Fruit fly (Drosophila melanogaster): Measurements from ENCODE around the gene CG5653.

Gene CG5653

dm6 chr3L:8996173-8996767 is 30.1 kb upstream of the CG5653 start (continued):
- TF ChIP-seq vfl (GFP tag; optimal IDR thresholded peaks at IDR 0.05) (no peak), bbx (GFP tag; IDR thresholded peaks at IDR 0.05; ENCODE audit: partially characterized antibody) (no peak), CG9932 (GFP tag; IDR thresholded peaks at IDR 0.05) (peak; percentile 58), Usf (GFP tag; optimal IDR thresholded peaks at IDR 0.05) (peak; percentile 3), psq (GFP tag; optimal IDR thresholded peaks at IDR 0.05) (no peak), CG14441 (GFP tag; IDR thresholded peaks at IDR 0.05) (peak; percentile 74), Hmr (GFP tag; optimal IDR thresholded peaks at IDR 0.05) (no peak), jigr1 (GFP tag; IDR thresholded peaks at IDR 0.05) (no peak), Hr3 (GFP tag; optimal IDR thresholded peaks at IDR 0.05) (peak; percentile 48), Lpt (GFP tag; optimal IDR thresholded peaks at IDR 0.05) (no peak), D19A (tag; optimal IDR thresholded peaks at IDR 0.05) (peak; percentile 50), TFAM (GFP tag; optimal IDR thresholded peaks at IDR 0.05) (no peak), en (GFP tag; optimal IDR thresholded peaks at IDR 0.05) (no peak), dimm (GFP tag; IDR thresholded peaks at IDR 0.05) (peak; percentile 51; the same call in 1 of the 2 replicates), mld (GFP tag; IDR thresholded peaks at IDR 0.05; ENCODE audit: partially characterized antibody) (no peak), Oaz (GFP tag; IDR thresholded peaks at IDR 0.05) (no peak), crc (GFP tag; optimal IDR thresholded peaks at IDR 0.05) (no peak), btn (GFP tag; optimal IDR thresholded peaks at IDR 0.05) (no peak), slou (GFP tag; optimal IDR thresholded peaks at IDR 0.05) (no peak), CG2129 (GFP tag; IDR thresholded peaks at IDR 0.05; ENCODE audit: partially characterized antibody) (no peak), gsb (GFP tag; IDR thresholded peaks at IDR 0.05) (no peak), CG13894 (tag; optimal IDR thresholded peaks at IDR 0.05) (no peak), tgo (GFP tag; IDR thresholded peaks at IDR 0.05) (peak; percentile 61; the same call in 2 of the 3 replicates), cad (GFP tag; optimal IDR thresholded peaks at IDR 0.05) (no peak), shn (GFP tag; optimal IDR thresholded peaks at IDR 0.05) (no peak), Rfx (GFP tag; IDR thresholded peaks at IDR 0.05) (peak; percentile 58), zfh2 (GFP tag; optimal IDR thresholded peaks at IDR 0.05) (peak; percentile 61), CG15011 (GFP tag; optimal IDR thresholded peaks at IDR 0.05) (peak; percentile 11), Fer2 (tag; optimal IDR thresholded peaks at IDR 0.05) (no peak), Ssrp (tag; optimal IDR thresholded peaks at IDR 0.05) (peak; percentile 72), CG18599 (GFP tag; optimal IDR thresholded peaks at IDR 0.05) (peak; percentile 28), ab (GFP tag; optimal IDR thresholded peaks at IDR 0.05) (no peak), sens-2 (GFP tag; IDR thresholded peaks at IDR 0.05) (no peak), ap (GFP tag; IDR thresholded peaks at IDR 0.05) (peak; percentile 45), CG8359 (GFP tag; optimal IDR thresholded peaks at IDR 0.05; ENCODE audit: borderline replicate concordance) (peak; percentile 15), CG17328 (GFP tag; IDR thresholded peaks at IDR 0.05) (peak; percentile 82), CG13424 (tag; optimal IDR thresholded peaks at IDR 0.05) (peak; percentile 60), inv (GFP tag; IDR thresholded peaks at IDR 0.05; ENCODE audit: partially characterized antibody) (no peak), NK7.1 (GFP tag; optimal IDR thresholded peaks at IDR 0.05) (no peak), scrt (GFP tag; optimal IDR thresholded peaks at IDR 0.05) (no peak), lov (optimal IDR thresholded peaks at IDR 0.05) (no peak), lov (GFP tag; IDR thresholded peaks at IDR 0.05) (peak; percentile 81), CG9817 (tag; optimal IDR thresholded peaks at IDR 0.05) (no peak), CG42726 (GFP tag; IDR thresholded peaks at IDR 0.05; ENCODE audit: partially characterized antibody) (no peak), ken (GFP tag; IDR thresholded peaks at IDR 0.05) (peak; percentile 82; the same call in 2 of the 3 replicates), Optix (GFP tag; IDR thresholded peaks at IDR 0.05) (0 out of 3 replicates have a peak, but pooled peaks have one; percentile 25), CG9727 (GFP tag; optimal IDR thresholded peaks at IDR 0.05) (peak; percentile 59), ara (GFP tag; IDR thresholded peaks at IDR 0.05) (peak; percentile 80), H15 (GFP tag; IDR thresholded peaks at IDR 0.05) (peak; percentile 68; the same call in 2 of the 3 replicates), E2f1 (GFP tag; IDR thresholded peaks at IDR 0.05) (peak; percentile 66), CG34422 (GFP tag; IDR thresholded peaks at IDR 0.05) (peak; percentile 57; the same call in 1 of the 3 replicates)
